Fruit fly (Drosophila melanogaster) S2 (cell line): ENCODE data around the gene CG17010.
A peak's percentile ranks its signal among the peaks of the same experiment; 100 is the strongest.

Experiments used
- CG8478 ChIP-seq: fragments of >200 bp; optimal IDR thresholded peaks from 2 replicates; lab custom pipeline; 2018
- CTCF ChIP-seq, 2 experiments: fragments of >200 bp; optimal IDR thresholded peaks; 2 replicates each; lab custom pipeline; 2018

Gene CG17010

DNA sequence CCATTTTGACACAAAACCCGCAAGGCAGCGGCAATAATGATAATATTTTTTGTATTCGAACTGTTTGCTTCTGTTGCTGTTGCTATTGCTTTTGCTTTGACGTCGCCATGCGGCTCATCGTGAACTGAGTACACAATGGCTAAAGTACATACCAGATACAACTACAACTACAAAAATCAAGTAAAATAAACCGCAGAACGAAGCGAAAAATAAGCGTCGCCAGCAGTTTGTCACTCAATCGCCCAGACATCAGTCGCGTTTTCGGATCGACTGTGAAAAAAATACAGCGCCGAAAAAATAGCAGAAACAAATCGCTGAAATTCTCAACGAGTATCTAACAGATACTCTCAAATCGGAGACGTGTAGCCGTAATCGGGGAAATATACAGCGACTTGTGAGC, 13.4 kb downstream of the CG17010 start:
- TF ChIP-seq CG8478 (no peak), CTCF (optimal IDR thresholded peaks at IDR 0.05; lab: Kevin White, UChicago) (no peak)

dm6 chr2L:12371740-12372139, 15.5 kb downstream of the CG17010 start:
- TF ChIP-seq CG8478: no peak
- no peak for TF ChIP-seq CTCF (optimal IDR thresholded peaks at IDR 0.05; lab: Kevin White, UChicago)

DNA sequence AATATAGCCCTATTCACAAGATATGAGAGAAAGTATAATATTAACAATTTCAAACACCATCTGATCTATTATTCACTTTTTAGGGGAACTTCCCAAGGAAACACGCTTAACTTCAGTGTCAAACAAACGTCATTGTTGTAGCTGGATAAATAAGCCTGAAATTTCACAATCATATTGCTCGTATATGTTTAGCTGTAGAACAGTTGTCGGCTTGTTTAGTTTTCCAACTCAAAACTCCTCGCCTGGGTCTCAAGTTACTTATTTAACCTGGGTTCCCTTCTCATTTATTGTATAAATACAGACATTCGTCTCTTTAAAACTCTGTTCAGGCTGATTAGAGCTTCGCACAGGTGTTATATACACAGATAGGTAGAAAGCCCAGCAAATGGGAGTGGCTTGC, 16.2 kb downstream of the CG17010 start:
- no peak for TF ChIP-seq CTCF (optimal IDR thresholded peaks at IDR 0.05; lab: Kevin White, UChicago)
- no peak for TF ChIP-seq CG8478

DNA sequence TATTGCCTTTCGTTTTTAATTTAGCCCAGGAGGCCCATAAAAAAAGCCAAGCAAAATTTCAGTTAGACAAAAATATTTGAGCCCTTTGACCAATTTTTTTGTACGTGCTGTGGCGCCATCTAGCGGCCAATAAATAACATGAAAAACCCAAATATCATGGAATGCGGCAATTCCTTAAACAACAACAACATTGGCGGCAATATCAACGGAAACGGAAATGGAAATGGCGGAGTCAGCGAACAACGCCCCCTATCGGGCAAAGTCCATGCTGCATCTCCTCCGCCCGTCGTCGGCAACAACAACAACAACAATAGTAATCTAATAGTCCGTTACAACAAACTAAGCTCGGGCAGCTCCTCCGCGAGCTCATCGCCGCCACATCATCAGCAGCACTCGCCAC, 17.3 kb downstream of the CG17010 start:
- TF ChIP-seq CTCF (optimal IDR thresholded peaks at IDR 0.05; lab: Kevin White, UChicago) (peak; percentile 75 to 84), CG8478 (no peak)

dm6 chr2L:12374546-12375081, 18.4 kb downstream of the CG17010 start:
- TF ChIP-seq CG8478 (no peak), CTCF (optimal IDR thresholded peaks at IDR 0.05; lab: Kevin White, UChicago) (peak; percentile 64 to 71)

dm6 chr2L:12392406-12392805, 36.2 kb downstream of the CG17010 start:
- TF ChIP-seq CTCF (optimal IDR thresholded peaks at IDR 0.05; lab: Kevin White, UChicago) (no peak), CG8478 (no peak)

DNA sequence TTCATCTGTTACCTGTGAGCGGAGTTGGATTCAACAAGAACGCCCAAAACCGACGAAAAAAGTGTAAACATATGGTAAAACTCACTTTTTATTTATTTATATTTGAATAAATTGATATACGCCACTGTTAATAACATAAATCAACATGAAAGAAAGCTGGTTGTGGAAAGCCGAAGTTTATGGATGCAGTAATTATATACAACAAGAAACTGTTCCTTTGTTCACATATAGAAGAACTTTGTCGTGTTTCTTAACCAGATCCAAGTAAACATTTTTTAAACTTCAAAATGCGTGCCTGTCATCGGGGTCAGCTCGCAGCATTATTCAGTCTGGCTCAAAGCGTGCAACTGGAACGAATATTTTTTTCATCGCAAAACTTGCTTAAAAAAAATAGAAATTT, 41.7 kb downstream of the CG17010 start, which contains the start of gene Pkd2:
Gene Pkd2 (plus strand): TSS at position 301 of the 400 bp plus-strand sequence.
- TF ChIP-seq CG8478 (no peak), CTCF (optimal IDR thresholded peaks at IDR 0.05; lab: Kevin White, UChicago) (no peak)

DNA sequence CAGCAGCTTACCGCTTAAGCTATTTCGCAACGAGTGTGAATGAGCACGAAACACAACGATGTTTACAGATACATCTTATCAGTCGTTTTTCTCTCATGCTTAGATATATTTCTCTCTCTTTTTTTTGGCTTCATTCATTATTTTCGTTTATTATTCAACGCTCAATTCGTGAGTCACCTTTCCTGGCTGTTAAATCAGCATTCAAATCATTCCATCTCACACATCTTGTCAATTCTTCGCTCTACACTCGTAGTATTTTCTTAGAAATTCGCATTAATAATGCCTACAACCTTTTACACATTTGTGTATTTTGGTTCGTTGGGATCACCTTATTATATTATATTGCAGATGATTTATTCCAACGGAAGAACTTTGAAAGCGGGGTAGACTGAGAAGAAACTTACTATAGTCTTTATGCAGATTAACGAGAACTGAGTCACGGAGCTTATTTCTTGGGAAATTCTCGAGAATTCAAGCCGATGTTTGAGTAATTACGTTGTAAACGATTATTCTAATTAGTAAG, 48.4 kb downstream of the CG17010 start:
- TF ChIP-seq CG8478 (no peak), CTCF (optimal IDR thresholded peaks at IDR 0.05; lab: Kevin White, UChicago) (no peak)
